Worm (Caenorhabditis elegans) whole organism, L3 larva: ENCODE measurements around the gene his-32.

Experiments
- R02D3.7 ChIP-seq: fragments of 150-350 bp; optimal IDR thresholded peaks from 2 replicates; lab custom pipeline; 2014; ENCODE audit warnings: missing biosample characterization, missing genetic modification characterization
- ZK546.5 ChIP-seq: sonication (generic microtip); optimal IDR thresholded peaks from 2 replicates; lab custom pipeline; 2017; ENCODE audit warnings: missing biosample characterization, missing genetic modification characterization
- aly-2 ChIP-seq: fragments of 150-350 bp; optimal IDR thresholded peaks from 2 replicates; lab custom pipeline; 2014; ENCODE audit warnings: missing biosample characterization, missing genetic modification characterization
- ama-1 ChIP-seq: fragments of 150-350 bp; optimal IDR thresholded peaks from 2 replicates; lab custom pipeline; 2018
- ceh-16 ChIP-seq: sonication (generic microtip); optimal IDR thresholded peaks from 2 replicates; lab custom pipeline; 2017; ENCODE audit warnings: missing biosample characterization, missing genetic modification characterization
- ceh-28 ChIP-seq: fragments of 150-350 bp; optimal IDR thresholded peaks from 2 replicates; lab custom pipeline; 2014; ENCODE audit warnings: missing biosample characterization, missing genetic modification reagents, missing genetic modification characterization
- ceh-82 ChIP-seq: fragments of 150-350 bp; optimal IDR thresholded peaks from 2 replicates; lab custom pipeline; 2014; ENCODE audit warnings: missing biosample characterization, missing genetic modification characterization
- daf-12 ChIP-seq: fragments of 150-350 bp; optimal IDR thresholded peaks from 2 replicates; lab custom pipeline; 2014; ENCODE audit warnings: missing biosample characterization, missing genetic modification reagents, missing genetic modification characterization
- egl-27 ChIP-seq: sonication (generic microtip); optimal IDR thresholded peaks from 4 replicates; lab custom pipeline; 2017; ENCODE audit warnings: missing biosample characterization, missing genetic modification reagents, missing genetic modification characterization
- egl-5 ChIP-seq: fragments of 150-350 bp; optimal IDR thresholded peaks from 2 replicates; lab custom pipeline; 2017; ENCODE audit warnings: missing biosample characterization, missing genetic modification reagents, missing genetic modification characterization, inconsistent platforms
- elt-1 ChIP-seq: fragments of 150-350 bp; optimal IDR thresholded peaks from 2 replicates; lab custom pipeline; 2014; ENCODE audit warnings: missing biosample characterization, missing genetic modification characterization
- elt-3 ChIP-seq, 3 experiments: fragments of 150-350 bp in 1 of 3; sonication (generic microtip) in 2 of 3; optimal IDR thresholded peaks; 2 replicates in 2 of 3; 4 replicates in 1 of 3; lab custom pipeline; 2014 to 2017; ENCODE audit warnings: missing biosample characterization in 3 of 3, missing genetic modification characterization in 3 of 3
- eor-1 ChIP-seq, 2 experiments: fragments of 150-350 bp; optimal IDR thresholded peaks; 2 replicates each; lab custom pipeline; 2014 to 2018; ENCODE audit warnings: missing biosample characterization in 2 of 2, missing genetic modification characterization in 2 of 2
- fkh-10 ChIP-seq: sonication (generic microtip); optimal IDR thresholded peaks from 2 replicates; lab custom pipeline; 2017; ENCODE audit warnings: missing biosample characterization, missing genetic modification reagents, missing genetic modification characterization
- jun-1 ChIP-seq: fragments of 150-350 bp; optimal IDR thresholded peaks from 2 replicates; lab custom pipeline; 2014; ENCODE audit warnings: missing biosample characterization, missing genetic modification reagents, missing genetic modification characterization
- lin-15B ChIP-seq: fragments of 150-350 bp; optimal IDR thresholded peaks from 2 replicates; lab custom pipeline; 2014; ENCODE audit warnings: missing biosample characterization, missing genetic modification characterization
- lin-39 ChIP-seq: fragments of 150-350 bp; optimal IDR thresholded peaks from 2 replicates; lab custom pipeline; 2018; ENCODE audit warnings: missing biosample characterization, missing genetic modification reagents, missing genetic modification characterization
- lsy-12 ChIP-seq: sonication (generic microtip); optimal IDR thresholded peaks from 2 replicates; lab custom pipeline; 2016; ENCODE audit warnings: mild to moderate bottlenecking, missing genetic modification characterization, missing compliant biosample characterization
- mdl-1 ChIP-seq: fragments of 150-350 bp; optimal IDR thresholded peaks from 2 replicates; lab custom pipeline; 2014; ENCODE audit warnings: missing biosample characterization, missing genetic modification characterization
- mml-1 ChIP-seq: fragments of 150-350 bp; sonication (generic microtip); optimal IDR thresholded peaks from 3 replicates; lab custom pipeline; 2014; ENCODE audit warnings: missing biosample characterization, missing genetic modification characterization
- nfya-1 ChIP-seq: sonication (generic microtip); optimal IDR thresholded peaks from 2 replicates; lab custom pipeline; 2017; ENCODE audit warnings: missing genetic modification characterization, mild to moderate bottlenecking, missing compliant biosample characterization, antibody characterized with exemption, moderate library complexity; ENCODE audit not compliant: insufficient read depth
- nhr-12 ChIP-seq: fragments of 150-350 bp; optimal IDR thresholded peaks from 2 replicates; lab custom pipeline; 2014; ENCODE audit warnings: missing biosample characterization, missing genetic modification characterization
- nhr-23 ChIP-seq: fragments of 150-350 bp; optimal IDR thresholded peaks from 2 replicates; lab custom pipeline; 2014; ENCODE audit warnings: missing biosample characterization, missing genetic modification reagents, missing genetic modification characterization
- nhr-25 ChIP-seq: sonication (generic microtip); optimal IDR thresholded peaks from 2 replicates; lab custom pipeline; 2017; ENCODE audit warnings: missing biosample characterization, missing genetic modification characterization
- nhr-43 ChIP-seq: sonication (generic microtip); optimal IDR thresholded peaks from 2 replicates; lab custom pipeline; 2016; ENCODE audit warnings: mild to moderate bottlenecking, missing genetic modification characterization, missing compliant biosample characterization; ENCODE audit not compliant: poor library complexity, severe bottlenecking
- nhr-67 ChIP-seq: fragments of 150-350 bp; optimal IDR thresholded peaks from 2 replicates; lab custom pipeline; 2014; ENCODE audit warnings: missing biosample characterization, missing genetic modification characterization
- nhr-76 ChIP-seq: fragments of 150-350 bp; sonication (generic microtip); optimal IDR thresholded peaks from 5 replicates; lab custom pipeline; 2014; ENCODE audit warnings: missing biosample characterization, missing genetic modification characterization
- pha-4 ChIP-seq: fragments of 150-350 bp; optimal IDR thresholded peaks from 2 replicates; lab custom pipeline; 2014; ENCODE audit warnings: missing biosample characterization, missing genetic modification reagents, missing genetic modification characterization
- pqm-1 ChIP-seq: fragments of 150-350 bp; optimal IDR thresholded peaks from 2 replicates; lab custom pipeline; 2017; ENCODE audit warnings: missing biosample characterization, missing genetic modification characterization, inconsistent platforms
- sea-2 ChIP-seq: fragments of 150-350 bp; sonication (generic microtip); optimal IDR thresholded peaks from 4 replicates; lab custom pipeline; 2014; ENCODE audit warnings: missing biosample characterization, missing genetic modification reagents, missing genetic modification characterization
- skn-1 ChIP-seq: fragments of 150-350 bp; optimal IDR thresholded peaks from 2 replicates; lab custom pipeline; 2014; ENCODE audit warnings: missing biosample characterization, missing genetic modification characterization
- unc-39 ChIP-seq: sonication (generic microtip); optimal IDR thresholded peaks from 4 replicates; lab custom pipeline; 2017; ENCODE audit warnings: missing biosample characterization, missing genetic modification characterization
- ztf-4 ChIP-seq: fragments of 150-350 bp; optimal IDR thresholded peaks from 2 replicates; lab custom pipeline; 2014; ENCODE audit warnings: missing biosample characterization, missing genetic modification characterization

The his-32 gene

DNA sequence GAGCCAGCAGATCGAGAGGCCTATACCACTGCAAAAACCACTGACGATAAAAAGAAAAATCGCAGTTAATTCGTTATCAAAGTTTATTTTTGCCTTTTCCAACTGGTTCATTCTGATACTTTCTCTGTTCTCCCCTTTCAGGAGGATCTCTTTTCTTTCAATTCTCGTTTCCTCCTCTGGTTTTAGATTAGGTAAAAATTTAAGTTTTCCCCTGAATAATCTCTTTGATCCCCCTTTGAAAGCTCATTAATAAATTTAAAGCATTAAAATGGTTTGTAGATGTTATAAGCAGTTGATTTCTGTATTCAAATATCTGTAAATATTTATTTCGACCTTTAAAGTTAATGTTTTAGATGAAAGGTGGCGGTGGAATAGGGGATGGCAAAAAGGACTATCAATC is 42.9 kb upstream of the his-32 start, which contains the start of gene K07H8.2:
TSS of gene K07H8.2 (plus strand) at position 301 of the 400 bp plus-strand sequence.
- TF ChIP-seq pha-4 (no peak), sea-2 (GFP tag; lab: Kevin White, UChicago) (no peak), ZK546.5 (no peak), lin-15B (tag; lab: Kevin White, UChicago) (no peak), mdl-1 (tag; lab: Kevin White, UChicago) (no peak), daf-12 (tag; lab: Kevin White, UChicago) (no peak), nhr-76 (tag; lab: Kevin White, UChicago) (no peak), nhr-23 (tag; lab: Kevin White, UChicago) (no peak), egl-27 (tag; lab: Kevin White, UChicago) (no peak), aly-2 (tag; lab: Kevin White, UChicago) (no peak), egl-5 (tag; lab: Kevin White, UChicago) (no peak), nfya-1 (no peak), lsy-12 (tag; lab: Kevin White, UChicago) (no peak), R02D3.7 (tag; lab: Kevin White, UChicago) (no peak), pqm-1 (tag; lab: Kevin White, UChicago) (no peak), fkh-10 (GFP tag; lab: Kevin White, UChicago) (no peak), skn-1 (no peak), eor-1 (tag; optimal IDR thresholded peaks at IDR 0.05; lab: Kevin White, UChicago) (no peak), nhr-67 (tag; lab: Kevin White, UChicago) (no peak)

DNA sequence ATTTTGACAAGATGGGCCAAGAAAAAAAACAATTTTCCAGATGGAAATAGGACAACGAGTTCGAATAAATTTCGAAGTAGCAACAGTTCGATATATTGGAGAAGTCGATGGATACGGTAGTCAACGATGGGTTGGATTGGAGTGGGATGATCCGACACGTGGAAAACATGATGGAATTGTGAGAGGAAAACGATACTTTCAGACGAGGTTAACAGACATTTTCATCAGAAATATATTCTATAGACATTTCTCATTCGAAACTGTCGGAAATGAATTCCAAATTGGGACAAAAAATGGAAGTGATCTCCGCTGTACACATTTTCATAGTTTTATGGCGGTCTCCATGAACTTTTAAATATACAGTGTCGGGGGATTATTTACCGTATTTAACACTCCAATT is 39.5 kb upstream of the his-32 start, which contains the start of gene tbce-1:
TSS of gene tbce-1 (plus strand) at position 41 of the 400 bp plus-strand sequence.
- TF ChIP-seq ceh-28 (tag; lab: Kevin White, UChicago) (no peak), eor-1 (tag; optimal IDR thresholded peaks at IDR 0.05; lab: Kevin White, UChicago) (no peak), unc-39 (no peak), lsy-12 (tag; lab: Kevin White, UChicago) (no peak), pqm-1 (tag; lab: Kevin White, UChicago) (no peak), ztf-4 (tag; lab: Kevin White, UChicago) (no peak), sea-2 (GFP tag; lab: Kevin White, UChicago) (no peak), ama-1 (lab: Kevin White, UChicago) (peak; percentile 18)

DNA sequence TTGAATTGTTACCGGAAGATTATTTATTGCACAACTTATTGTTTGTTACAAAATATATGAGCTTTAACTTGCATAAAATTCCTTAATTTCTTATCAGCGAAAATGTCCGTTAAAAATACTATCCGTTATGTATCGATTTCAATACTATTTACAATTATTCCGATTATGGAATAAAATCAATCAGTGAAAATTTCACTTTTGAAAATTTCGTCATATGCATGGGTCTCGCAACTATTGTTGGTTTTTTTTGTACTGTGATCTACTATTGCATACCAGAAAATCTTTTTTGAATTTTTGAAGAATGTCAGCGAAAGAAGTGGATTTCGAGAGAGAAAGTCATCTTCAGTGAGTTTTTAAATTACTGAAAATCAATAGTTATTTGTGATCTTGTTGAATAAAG is 36.9 kb upstream of the his-32 start, which contains the start of gene nprl-3:
TSS of gene nprl-3 (plus strand) at position 301 of the 400 bp plus-strand sequence.
- no peak for TF ChIP-seq ceh-28 (tag; lab: Kevin White, UChicago)
- no peak for TF ChIP-seq nfya-1
- TF ChIP-seq ceh-82 (tag; lab: Kevin White, UChicago): no peak
- TF ChIP-seq, all 47 proteins: peak for 0

DNA sequence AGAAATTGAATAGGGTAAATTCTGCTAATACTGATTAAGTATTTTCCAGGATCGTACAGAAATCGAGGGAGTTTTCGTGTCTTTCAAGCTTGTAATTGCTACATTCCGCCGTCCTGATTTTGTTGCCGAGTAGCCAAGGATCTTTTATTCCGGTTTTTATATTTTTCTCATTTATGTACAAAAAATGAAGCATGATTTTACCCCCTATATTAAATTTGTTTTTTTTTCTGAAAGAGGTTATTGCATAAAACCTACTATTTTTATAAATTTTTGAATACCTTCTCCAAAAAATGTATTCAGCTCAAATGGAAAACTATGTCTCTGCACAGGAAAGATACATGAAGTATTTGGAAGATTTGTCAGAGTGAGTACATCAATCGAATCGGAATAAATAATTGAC is 34.5 kb upstream of the his-32 start, which contains the start of gene F35H10.6:
TSS of gene F35H10.6 (plus strand) at position 301 of the 400 bp plus-strand sequence.
- no peak for TF ChIP-seq lin-39 (tag; lab: Kevin White, UChicago)
- TF ChIP-seq egl-5 (tag; lab: Kevin White, UChicago): no peak
- no peak for TF ChIP-seq lsy-12 (tag; lab: Kevin White, UChicago)

DNA sequence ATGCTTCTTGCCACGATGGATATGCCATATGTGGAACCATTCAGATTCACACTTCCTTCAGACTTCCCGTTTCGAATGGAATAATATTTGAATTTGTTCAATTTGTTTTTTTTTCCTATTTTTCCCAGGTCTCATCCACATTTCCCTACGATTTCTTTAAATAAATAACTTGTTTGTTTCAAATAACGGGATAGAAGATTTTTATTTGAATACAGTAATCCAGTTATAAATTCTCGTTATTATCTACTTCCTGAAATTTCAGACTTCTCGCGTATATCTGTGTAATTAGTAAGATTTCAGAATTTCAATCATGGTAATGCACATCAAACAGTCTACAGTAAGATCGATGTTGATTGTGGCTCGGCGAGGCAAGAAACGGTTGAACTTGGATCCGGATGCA is 33.6 kb upstream of the his-32 start, which contains the start of gene F35H10.5:
TSS of gene F35H10.5 (plus strand) at position 301 of the 400 bp plus-strand sequence.
- TF ChIP-seq elt-3 (tag; optimal IDR thresholded peaks at IDR 0.05; lab: Kevin White, UChicago) (no peak), ceh-16 (tag; lab: Kevin White, UChicago) (no peak)

DNA sequence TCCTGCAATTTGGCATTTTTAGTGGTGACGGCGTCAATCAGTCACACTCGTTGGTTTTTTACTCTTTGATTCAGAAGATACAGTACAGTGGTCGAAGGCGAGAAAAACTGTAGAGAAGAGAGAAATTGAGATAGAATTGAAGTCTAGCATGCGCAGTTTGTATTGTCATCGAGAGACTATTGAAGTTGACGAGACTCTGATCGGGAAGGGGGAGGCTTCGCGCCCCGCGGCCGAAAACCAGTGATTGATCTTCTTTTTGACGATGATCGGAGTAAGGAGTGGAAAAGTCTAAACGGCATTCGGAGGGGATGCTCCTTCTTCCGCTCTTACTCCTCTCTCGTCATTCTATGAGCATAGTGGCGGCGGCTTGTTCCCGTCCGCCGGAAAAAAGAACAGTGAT is 32.2 kb upstream of the his-32 start:
- TF ChIP-seq ama-1 (lab: Kevin White, UChicago) (no peak), jun-1 (tag; lab: Kevin White, UChicago) (no peak), nhr-25 (tag; lab: Kevin White, UChicago) (peak; percentile 71), ceh-16 (tag; lab: Kevin White, UChicago) (no peak), nhr-12 (no peak), nhr-43 (tag; lab: Kevin White, UChicago) (peak; percentile 10), elt-3 (tag; optimal IDR thresholded peaks at IDR 0.05; lab: Kevin White, UChicago) (peak in 1 of 3 experiments; percentile 9), elt-1 (tag; lab: Kevin White, UChicago) (no peak), mml-1 (no peak), nhr-23 (tag; lab: Kevin White, UChicago) (peak; percentile 16)
